Fruit fly (Drosophila melanogaster) whole organism, embryonic: ENCODE data around the gene HemK1.

Experiments
- Atf-2 ChIP-seq: fragments of 200-800 bp; sonication (Bioruptor generic); optimal IDR thresholded peaks from 2 replicates; lab custom pipeline; 2016; ENCODE audit warnings: missing biosample characterization, missing genetic modification characterization
- BEAF-32 ChIP-seq: fragments of 200-800 bp; sonication (Bioruptor generic); optimal IDR thresholded peaks from 3 replicates; lab custom pipeline; 2017; ENCODE audit warnings: missing biosample characterization, missing genetic modification characterization, mild to moderate bottlenecking, moderate library complexity, missing genetic modification reagents
- Blimp-1 ChIP-seq: fragments of 200-800 bp; sonication (Bioruptor generic); optimal IDR thresholded peaks from 3 replicates; lab custom pipeline; 2018; ENCODE audit warnings: missing biosample characterization, missing genetic modification characterization, mild to moderate bottlenecking, moderate library complexity, missing genetic modification reagents
- BtbVII ChIP-seq: fragments of 200-800 bp; sonication (Bioruptor generic); optimal IDR thresholded peaks from 3 replicates; lab custom pipeline; 2017; ENCODE audit warnings: missing biosample characterization, mild to moderate bottlenecking, missing genetic modification characterization
- CG10654 ChIP-seq: fragments of 200-800 bp; sonication (Bioruptor generic); optimal IDR thresholded peaks from 2 replicates; lab custom pipeline; 2016; ENCODE audit warnings: missing biosample characterization, missing genetic modification characterization
- CG11093 ChIP-seq: fragments of 200-800 bp; sonication (Bioruptor generic); IDR thresholded peaks from 3 replicates; pipeline ENCODE4 v1.3.6; 2022; ENCODE audit warnings: missing biosample characterization, missing genetic modification characterization
- CG13775 ChIP-seq: fragments of 200-800 bp; sonication (Bioruptor generic); optimal IDR thresholded peaks from 3 replicates; lab custom pipeline; 2017; ENCODE audit warnings: missing biosample characterization, mild to moderate bottlenecking, missing genetic modification characterization
- CG14667 ChIP-seq: fragments of 200-800 bp; sonication (Bioruptor generic); IDR thresholded peaks from 2 replicates; pipeline ENCODE4 v1.3.6; 2022; ENCODE audit warnings: missing biosample characterization, missing genetic modification characterization
- CG1647 ChIP-seq: fragments of 200-800 bp; sonication (Bioruptor generic); optimal IDR thresholded peaks from 3 replicates; lab custom pipeline; 2016; ENCODE audit warnings: missing biosample characterization, missing genetic modification characterization
- CG17612 ChIP-seq: fragments of 200-800 bp; sonication (Bioruptor generic); IDR thresholded peaks from 2 replicates; pipeline ENCODE4 v1.3.6; 2022; ENCODE audit warnings: missing biosample characterization, missing genetic modification characterization
- CG17829 ChIP-seq: fragments of 200-800 bp; optimal IDR thresholded peaks from 2 replicates; lab custom pipeline; 2019; ENCODE audit warnings: missing biosample characterization, mild to moderate bottlenecking, missing genetic modification characterization, moderate library complexity
- CG2875 ChIP-seq: fragments of 200-800 bp; sonication (Bioruptor generic); optimal IDR thresholded peaks from 2 replicates; lab custom pipeline; 2017; ENCODE audit warnings: missing biosample characterization, mild to moderate bottlenecking, missing genetic modification characterization, missing genetic modification reagents
- CG30431 ChIP-seq: fragments of 200-800 bp; sonication (Bioruptor generic); optimal IDR thresholded peaks from 2 replicates; lab custom pipeline; 2017; ENCODE audit warnings: missing biosample characterization, missing genetic modification characterization
- CG3995 ChIP-seq: fragments of 200-800 bp; sonication (Bioruptor generic); optimal IDR thresholded peaks from 3 replicates; lab custom pipeline; 2016; ENCODE audit warnings: missing biosample characterization, missing genetic modification characterization
- CG6272 ChIP-seq: fragments of 200-800 bp; sonication (Bioruptor generic); IDR thresholded peaks from 2 replicates; pipeline ENCODE4 v1.3.6; 2022; ENCODE audit warnings: missing biosample characterization, missing genetic modification characterization
- CG8388 ChIP-seq: fragments of 200-800 bp; sonication (Bioruptor generic); optimal IDR thresholded peaks from 2 replicates; lab custom pipeline; 2019; ENCODE audit warnings: missing biosample characterization, mild to moderate bottlenecking, missing genetic modification characterization, moderate library complexity
- CG9932 ChIP-seq: fragments of 200-800 bp; sonication (Bioruptor generic); IDR thresholded peaks from 2 replicates; pipeline ENCODE4 v1.3.6; 2022; ENCODE audit warnings: missing biosample characterization, missing genetic modification characterization
- D ChIP-seq, 2 experiments: fragments of 200-800 bp in 1 of 2; fragments of >200 bp in 1 of 2; sonication (Bioruptor generic) in 1 of 2; optimal IDR thresholded peaks; 2 replicates in 1 of 2; 3 replicates in 1 of 2; lab custom pipeline; 2017; ENCODE audit warnings: mild to moderate bottlenecking in 1 of 2, missing biosample characterization in 1 of 2, missing genetic modification characterization in 1 of 2, missing genetic modification reagents in 1 of 2
- Dbx ChIP-seq: fragments of 200-800 bp; sonication (Bioruptor generic); IDR thresholded peaks from 3 replicates; pipeline ENCODE4 v1.3.6; 2022; ENCODE audit warnings: missing biosample characterization, missing genetic modification characterization
- Deaf1 ChIP-seq: fragments of 200-800 bp; optimal IDR thresholded peaks from 3 replicates; lab custom pipeline; 2019; ENCODE audit warnings: missing biosample characterization, mild to moderate bottlenecking, missing genetic modification characterization, moderate library complexity
- Drgx ChIP-seq: fragments of 200-800 bp; sonication (Bioruptor generic); IDR thresholded peaks from 2 replicates; pipeline ENCODE4 v1.3.6; 2022; ENCODE audit warnings: missing biosample characterization, missing genetic modification characterization
- Elba2 ChIP-seq: fragments of 200-800 bp; sonication (Bioruptor generic); optimal IDR thresholded peaks from 3 replicates; lab custom pipeline; 2016; ENCODE audit warnings: missing biosample characterization, missing genetic modification characterization
- Ets97D ChIP-seq: fragments of 200-800 bp; sonication (Bioruptor generic); optimal IDR thresholded peaks from 3 replicates; lab custom pipeline; 2016; ENCODE audit warnings: missing biosample characterization, missing genetic modification characterization
- H2.0 ChIP-seq: fragments of 200-800 bp; sonication (Bioruptor generic); IDR thresholded peaks from 2 replicates; pipeline ENCODE4 v1.3.6; 2022; ENCODE audit warnings: missing biosample characterization, missing genetic modification characterization
- Hr51 ChIP-seq, 2 experiments: fragments of 200-800 bp; sonication (Bioruptor generic); optimal IDR thresholded peaks; 2 replicates in 1 of 2; 3 replicates in 1 of 2; lab custom pipeline; 2016 to 2018; ENCODE audit warnings: missing biosample characterization in 2 of 2, missing genetic modification characterization in 2 of 2, mild to moderate bottlenecking in 1 of 2, moderate library complexity in 1 of 2
- Lim3 ChIP-seq: fragments of 200-800 bp; sonication (Bioruptor generic); IDR thresholded peaks from 2 replicates; pipeline ENCODE4 v1.3.6; 2022; ENCODE audit warnings: missing biosample characterization, missing genetic modification characterization
- MTF-1 ChIP-seq: fragments of 200-800 bp; sonication (Bioruptor generic); optimal IDR thresholded peaks from 2 replicates; lab custom pipeline; 2018; ENCODE audit warnings: missing biosample characterization, mild to moderate bottlenecking, missing genetic modification characterization, borderline replicate concordance
- Meics ChIP-seq: fragments of 200-800 bp; sonication (Bioruptor generic); optimal IDR thresholded peaks from 2 replicates; lab custom pipeline; 2017; ENCODE audit warnings: missing biosample characterization, mild to moderate bottlenecking, missing genetic modification characterization
- NFAT ChIP-seq: fragments of 200-800 bp; sonication (Bioruptor generic); IDR thresholded peaks from 2 replicates; pipeline ENCODE4 v1.3.6; 2022; ENCODE audit warnings: missing biosample characterization, missing genetic modification characterization
- PHDP ChIP-seq: fragments of 200-800 bp; sonication (Bioruptor generic); optimal IDR thresholded peaks from 3 replicates; lab custom pipeline; 2018; ENCODE audit warnings: missing biosample characterization, mild to moderate bottlenecking, missing genetic modification characterization, moderate library complexity
- Sin3A ChIP-seq: fragments of >200 bp; optimal IDR thresholded peaks from 2 replicates; lab custom pipeline; 2018
- Trl ChIP-seq, 3 experiments: fragments of >200 bp in 2 of 3; fragments of 200-800 bp in 1 of 3; sonication (Bioruptor generic) in 1 of 3; optimal IDR thresholded peaks; 2 replicates in 1 of 3; 3 replicates in 2 of 3; lab custom pipeline; 2016 to 2017; ENCODE audit warnings: missing biosample characterization in 1 of 3, missing genetic modification characterization in 1 of 3
- ase ChIP-seq: fragments of 200-800 bp; sonication (Bioruptor generic); IDR thresholded peaks from 3 replicates; pipeline ENCODE4 v1.3.6; 2022; ENCODE audit warnings: missing biosample characterization, missing genetic modification characterization
- croc ChIP-seq: fragments of 200-800 bp; sonication (Bioruptor generic); conservative IDR thresholded peaks from 3 replicates; pipeline ENCODE4 v1.3.6; 2022; ENCODE audit warnings: missing biosample characterization, missing genetic modification characterization
- crol ChIP-seq: fragments of 200-800 bp; sonication (Bioruptor generic); IDR thresholded peaks from 2 replicates; pipeline ENCODE4 v1.3.6; 2022; ENCODE audit warnings: missing biosample characterization, missing genetic modification characterization
- grau ChIP-seq: fragments of 200-800 bp; optimal IDR thresholded peaks from 3 replicates; lab custom pipeline; 2019; ENCODE audit warnings: missing biosample characterization, mild to moderate bottlenecking, missing genetic modification characterization, moderate library complexity
- h ChIP-seq: fragments of >200 bp; optimal IDR thresholded peaks from 2 replicates; lab custom pipeline; 2017
- hkb ChIP-seq, 2 experiments: fragments of 200-800 bp in 1 of 2; fragments of >200 bp in 1 of 2; sonication (Bioruptor generic) in 1 of 2; IDR thresholded peaks in 1 of 2; optimal IDR thresholded peaks in 1 of 2; 2 replicates each; pipeline versions ENCODE4 v1.3.6 to Lab custom; 2017 to 2022; ENCODE audit warnings: missing biosample characterization in 1 of 2, missing genetic modification characterization in 1 of 2
- klu ChIP-seq: fragments of 200-800 bp; sonication (Bioruptor generic); IDR thresholded peaks from 2 replicates; pipeline ENCODE4 v1.3.6; 2022; ENCODE audit warnings: missing biosample characterization, missing genetic modification characterization
- mirr ChIP-seq: fragments of 200-800 bp; sonication (Bioruptor generic); optimal IDR thresholded peaks from 3 replicates; lab custom pipeline; 2018; ENCODE audit warnings: missing biosample characterization, mild to moderate bottlenecking, missing genetic modification characterization
- phol ChIP-seq: fragments of 200-800 bp; sonication (Bioruptor generic); optimal IDR thresholded peaks from 3 replicates; lab custom pipeline; 2018; ENCODE audit warnings: missing biosample characterization, mild to moderate bottlenecking, missing genetic modification characterization, moderate library complexity
- tna ChIP-seq: fragments of 200-800 bp; sonication (Bioruptor generic); IDR thresholded peaks from 2 replicates; pipeline ENCODE4 v1.3.6; 2022; ENCODE audit warnings: missing biosample characterization, missing genetic modification characterization; ENCODE audit not compliant: partially characterized antibody
- trh ChIP-seq: fragments of 200-800 bp; sonication (Bioruptor generic); optimal IDR thresholded peaks from 2 replicates; lab custom pipeline; 2016; ENCODE audit warnings: missing biosample characterization, missing genetic modification characterization
- wdn ChIP-seq: fragments of 200-800 bp; sonication (Bioruptor generic); IDR thresholded peaks from 2 replicates; pipeline ENCODE4 v1.3.6; 2022; ENCODE audit warnings: missing biosample characterization, missing genetic modification characterization
- yki ChIP-seq: fragments of >200 bp; optimal IDR thresholded peaks from 3 replicates; lab custom pipeline; 2018
- zf30C ChIP-seq: fragments of 200-800 bp; sonication (Bioruptor generic); optimal IDR thresholded peaks from 3 replicates; lab custom pipeline; 2018; ENCODE audit warnings: missing biosample characterization, mild to moderate bottlenecking, missing genetic modification characterization

The HemK1 gene

DNA sequence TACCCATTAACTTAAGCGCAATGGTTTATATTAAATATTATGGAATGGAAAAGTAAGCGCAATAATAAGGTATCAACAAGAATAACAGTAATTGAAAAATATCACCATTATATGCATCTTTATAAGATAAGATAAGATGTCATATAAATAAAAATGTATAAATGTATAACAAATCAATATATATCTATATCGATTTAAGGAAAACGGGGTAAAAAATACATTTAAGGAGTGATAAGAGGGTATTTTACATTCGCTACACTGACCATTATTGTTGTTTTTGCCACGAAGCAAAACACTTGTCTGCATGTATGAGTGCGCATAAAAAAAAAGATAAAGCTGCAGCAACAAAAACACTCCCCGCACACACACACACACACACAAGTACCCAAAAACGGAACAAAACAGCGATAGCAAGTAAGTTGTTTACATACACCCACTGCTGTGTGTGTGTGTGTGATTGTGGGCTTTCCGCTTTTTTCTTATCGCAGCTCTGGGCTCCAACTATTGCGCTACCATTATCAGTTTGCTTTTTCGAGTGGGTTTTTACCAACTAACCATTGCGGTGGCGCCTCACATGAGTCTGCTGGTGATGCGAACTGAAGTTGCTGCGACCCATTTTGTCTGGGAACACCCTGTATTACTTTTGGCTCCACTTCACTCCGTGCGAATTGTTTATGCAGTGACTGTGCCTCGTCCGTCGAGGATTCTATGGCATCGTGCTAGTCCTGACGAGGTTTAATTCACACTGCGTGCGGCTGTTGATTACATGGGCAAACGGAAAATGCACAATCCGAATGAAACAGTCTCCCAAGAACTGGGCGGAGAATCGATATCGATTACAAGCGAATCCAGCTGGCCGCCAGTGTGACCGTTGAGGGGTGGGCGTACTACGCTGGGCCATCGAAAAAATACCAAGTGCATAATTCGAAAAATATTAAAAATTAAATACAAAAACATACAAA lies 5.9 kb upstream of the HemK1 start, which contains the start of gene mmy (continued):
- peak; percentile 68; the same call in 1 of the 2 replicates for TF ChIP-seq tna
- no peak; the same call in 1 of the 2 replicates for TF ChIP-seq H2.0 (GFP tag; lab: Robert Waterston, UW)
- no peak for TF ChIP-seq crol (GFP tag; lab: Robert Waterston, UW)
- TF ChIP-seq wdn = no peak; the same call in 1 of the 2 replicates
- peak; percentile 3 for TF ChIP-seq CG30431 (GFP tag; lab: Kevin White, UChicago)
- TF ChIP-seq Elba2 = peak; percentile 32
- no peak for TF ChIP-seq CG11093 (GFP tag; lab: Robert Waterston, UW)
- TF ChIP-seq zf30C (GFP tag; lab: Kevin White, UChicago) = peak; percentile 5
- no peak for TF ChIP-seq Ets97D
- TF ChIP-seq grau (tag; lab: Kevin White, UChicago) = peak; percentile 73
- no peak for TF ChIP-seq CG10654 (GFP tag; lab: Kevin White, UChicago)
- TF ChIP-seq CG2875 (GFP tag; lab: Kevin White, UChicago) = no peak
- peak; percentile 5; the same call in 1 of the 2 replicates for TF ChIP-seq CG9932 (GFP tag; lab: Robert Waterston, UW)
- no peak for TF ChIP-seq CG17612 (GFP tag; lab: Robert Waterston, UW)
- 0 out of 2 replicates have a peak, but pooled peaks have one; percentile 26 for TF ChIP-seq klu (GFP tag; lab: Robert Waterston, UW)

DNA sequence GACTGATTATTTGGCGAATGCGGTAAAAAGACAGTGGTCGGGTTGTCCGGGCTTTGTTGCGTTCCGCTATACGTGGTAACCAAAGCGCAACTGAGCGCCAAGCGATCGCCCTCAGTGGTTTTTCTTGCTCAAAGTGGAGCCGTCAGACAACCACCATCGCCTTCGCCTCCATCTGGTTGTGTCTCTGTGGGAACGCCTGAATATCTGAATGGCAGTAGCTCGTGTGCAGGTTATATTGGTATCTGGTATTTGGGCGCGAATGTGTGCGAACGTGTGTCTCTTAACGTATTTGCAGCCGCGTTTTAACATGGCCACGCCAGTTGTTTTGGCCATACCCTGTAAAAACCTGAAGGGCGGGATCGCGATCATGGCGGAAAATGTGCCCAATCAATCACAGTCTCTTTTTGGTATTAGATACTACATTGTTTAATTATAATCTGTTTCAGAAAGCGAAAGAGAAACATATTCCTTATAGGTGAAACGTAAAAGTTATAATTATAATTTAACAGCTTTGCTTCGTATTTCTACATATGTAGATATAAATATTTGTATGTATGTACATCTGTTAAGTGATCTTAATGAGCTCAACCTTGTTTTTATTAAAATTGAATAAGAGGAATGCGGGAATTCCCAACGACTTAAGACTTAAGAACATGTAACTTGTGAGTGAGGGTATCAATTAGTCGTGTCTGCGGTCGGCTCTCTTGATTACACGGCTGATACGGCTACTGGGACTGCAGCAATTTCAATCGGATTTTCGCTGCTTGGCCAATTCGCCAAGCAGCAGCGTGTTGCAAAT lies 4.7 kb upstream of the HemK1 start:
- TF ChIP-seq CG3995 (GFP tag; lab: Kevin White, UChicago) (no peak), Blimp-1 (GFP tag; lab: Kevin White, UChicago) (no peak), Drgx (GFP tag; lab: Robert Waterston, UW) (no peak), Hr51 (GFP tag; optimal IDR thresholded peaks at IDR 0.05; lab: Kevin White, UChicago) (peak in 1 of 2 experiments; percentile 39), CG14667 (GFP tag; lab: Robert Waterston, UW) (no peak), D (optimal IDR thresholded peaks at IDR 0.05; lab: Kevin White, UChicago) (no peak), D (GFP tag; optimal IDR thresholded peaks at IDR 0.05; lab: Kevin White, UChicago) (no peak), mirr (GFP tag; lab: Kevin White, UChicago) (peak; percentile 36), Trl (optimal IDR thresholded peaks at IDR 0.05; lab: Kevin White, UChicago) (peak in 1 of 2 experiments; percentile 17), Trl (GFP tag; optimal IDR thresholded peaks at IDR 0.05; lab: Kevin White, UChicago) (no peak), ase (GFP tag; lab: Robert Waterston, UW) (no peak), PHDP (tag; lab: Kevin White, UChicago) (peak; percentile 18), h (lab: Kevin White, UChicago) (no peak), BtbVII (GFP tag; lab: Kevin White, UChicago) (no peak), CG1647 (no peak), CG8388 (GFP tag; lab: Kevin White, UChicago) (no peak), CG13775 (no peak), Deaf1 (tag; lab: Kevin White, UChicago) (no peak), Atf-2 (GFP tag; lab: Kevin White, UChicago) (no peak), CG6272 (no peak), Sin3A (no peak), Dbx (no peak), trh (GFP tag; lab: Kevin White, UChicago) (no peak), MTF-1 (GFP tag; lab: Kevin White, UChicago) (no peak), hkb (optimal IDR thresholded peaks at IDR 0.05; lab: Kevin White, UChicago) (no peak), hkb (GFP tag; IDR thresholded peaks at IDR 0.05; lab: Robert Waterston, UW) (no peak), croc (GFP tag; lab: Robert Waterston, UW) (no peak), yki (no peak), Meics (GFP tag; lab: Kevin White, UChicago) (peak; percentile 50), phol (peak; percentile 21), Lim3 (GFP tag; lab: Robert Waterston, UW) (no peak), NFAT (GFP tag; lab: Robert Waterston, UW) (0 out of 2 replicates have a peak, but pooled peaks have one; percentile 33), BEAF-32 (GFP tag; lab: Kevin White, UChicago) (no peak), CG17829 (tag; lab: Kevin White, UChicago) (peak; percentile 6)
